Fruit fly (Drosophila melanogaster) whole organism, embryonic: ENCODE data around the gene mbm.
A peak's percentile ranks its signal among the peaks of the same experiment; 100 is the strongest.

Experiments
- Antp ChIP-seq: fragments of 200-800 bp; sonication (Bioruptor generic); optimal IDR thresholded peaks from 3 replicates; lab custom pipeline; 2016; ENCODE audit warnings: missing biosample characterization, missing genetic modification characterization
- B-H1 ChIP-seq: fragments of 200-800 bp; sonication (Bioruptor generic); IDR thresholded peaks from 3 replicates; pipeline ENCODE4 v1.3.6; 2022; ENCODE audit warnings: missing biosample characterization, missing genetic modification characterization
- Bdp1 ChIP-seq: fragments of 200-800 bp; sonication (Bioruptor generic); optimal IDR thresholded peaks from 3 replicates; lab custom pipeline; 2016; ENCODE audit warnings: missing biosample characterization, missing genetic modification characterization
- CG10274 ChIP-seq: fragments of 200-800 bp; sonication (Bioruptor generic); optimal IDR thresholded peaks from 3 replicates; lab custom pipeline; 2017; ENCODE audit warnings: missing biosample characterization, mild to moderate bottlenecking, missing genetic modification characterization
- CG10654 ChIP-seq: fragments of 200-800 bp; sonication (Bioruptor generic); optimal IDR thresholded peaks from 2 replicates; lab custom pipeline; 2016; ENCODE audit warnings: missing biosample characterization, missing genetic modification characterization
- CG11085 ChIP-seq: fragments of 200-800 bp; sonication (Bioruptor generic); IDR thresholded peaks from 2 replicates; pipeline ENCODE4 v1.3.6; 2022; ENCODE audit warnings: missing biosample characterization, missing genetic modification characterization
- CG11247 ChIP-seq: fragments of 200-800 bp; sonication (Bioruptor generic); IDR thresholded peaks from 2 replicates; pipeline ENCODE4 v1.3.6; 2022; ENCODE audit warnings: missing biosample characterization, missing genetic modification characterization
- CG12155 ChIP-seq: fragments of 200-800 bp; sonication (Bioruptor generic); optimal IDR thresholded peaks from 3 replicates; lab custom pipeline; 2016; ENCODE audit warnings: missing biosample characterization, missing genetic modification characterization
- CG12299 ChIP-seq: fragments of 200-800 bp; sonication (Bioruptor generic); optimal IDR thresholded peaks from 2 replicates; lab custom pipeline; 2018; ENCODE audit warnings: missing biosample characterization, mild to moderate bottlenecking, missing genetic modification characterization
- CG14965 ChIP-seq: fragments of 200-800 bp; sonication (Bioruptor generic); optimal IDR thresholded peaks from 2 replicates; lab custom pipeline; 2016; ENCODE audit warnings: missing biosample characterization, missing genetic modification characterization, borderline replicate concordance
- CG15601 ChIP-seq: fragments of 200-800 bp; sonication (Bioruptor generic); optimal IDR thresholded peaks from 3 replicates; lab custom pipeline; 2019; ENCODE audit warnings: missing biosample characterization, mild to moderate bottlenecking, missing genetic modification characterization, moderate library complexity
- CG17361 ChIP-seq: fragments of 200-800 bp; sonication (Bioruptor generic); IDR thresholded peaks from 3 replicates; pipeline ENCODE4 v1.3.6; 2022; ENCODE audit warnings: missing biosample characterization, missing genetic modification characterization
- CG18619 ChIP-seq: fragments of 200-800 bp; sonication (Bioruptor generic); optimal IDR thresholded peaks from 3 replicates; lab custom pipeline; 2017; ENCODE audit warnings: missing biosample characterization, mild to moderate bottlenecking, missing genetic modification characterization
- CG30020 ChIP-seq: fragments of 200-800 bp; optimal IDR thresholded peaks from 2 replicates; lab custom pipeline; 2019; ENCODE audit warnings: missing biosample characterization, mild to moderate bottlenecking, missing genetic modification characterization, moderate library complexity
- CG31365 ChIP-seq: fragments of 200-800 bp; sonication (Bioruptor generic); optimal IDR thresholded peaks from 2 replicates; lab custom pipeline; 2018; ENCODE audit warnings: missing biosample characterization, mild to moderate bottlenecking, missing genetic modification characterization
- CG4707 ChIP-seq: fragments of 200-800 bp; sonication (Bioruptor generic); optimal IDR thresholded peaks from 2 replicates; lab custom pipeline; 2018; ENCODE audit warnings: missing biosample characterization, mild to moderate bottlenecking, missing genetic modification characterization, moderate library complexity
- CG5180 ChIP-seq: fragments of 200-800 bp; sonication (Bioruptor generic); optimal IDR thresholded peaks from 3 replicates; lab custom pipeline; 2017; ENCODE audit warnings: missing biosample characterization, missing genetic modification characterization, mild to moderate bottlenecking, moderate library complexity, missing genetic modification reagents
- CG6854 ChIP-seq: fragments of 200-800 bp; sonication (Bioruptor generic); optimal IDR thresholded peaks from 3 replicates; lab custom pipeline; 2017; ENCODE audit warnings: missing biosample characterization, mild to moderate bottlenecking, missing genetic modification characterization
- CG7372 ChIP-seq: fragments of 200-800 bp; sonication (Bioruptor generic); IDR thresholded peaks from 2 replicates; pipeline ENCODE4 v1.3.6; 2022; ENCODE audit warnings: missing biosample characterization, missing genetic modification characterization
- CG7745 ChIP-seq: fragments of 200-800 bp; sonication (Bioruptor generic); optimal IDR thresholded peaks from 2 replicates; lab custom pipeline; 2018; ENCODE audit warnings: missing biosample characterization, mild to moderate bottlenecking, missing genetic modification characterization, moderate library complexity
- CG8388 ChIP-seq: fragments of 200-800 bp; sonication (Bioruptor generic); optimal IDR thresholded peaks from 2 replicates; lab custom pipeline; 2019; ENCODE audit warnings: missing biosample characterization, mild to moderate bottlenecking, missing genetic modification characterization, moderate library complexity
- CG8944 ChIP-seq: fragments of 200-800 bp; sonication (Bioruptor generic); optimal IDR thresholded peaks from 3 replicates; lab custom pipeline; 2016; ENCODE audit warnings: missing biosample characterization, missing genetic modification characterization
- CG9437 ChIP-seq: fragments of 200-800 bp; sonication (Bioruptor generic); optimal IDR thresholded peaks from 2 replicates; lab custom pipeline; 2018; ENCODE audit warnings: missing biosample characterization, mild to moderate bottlenecking, missing genetic modification characterization
- CG9797 ChIP-seq: fragments of 200-800 bp; sonication (Bioruptor generic); optimal IDR thresholded peaks from 3 replicates; lab custom pipeline; 2018; ENCODE audit warnings: missing biosample characterization, mild to moderate bottlenecking, missing genetic modification characterization
- CG9932 ChIP-seq: fragments of 200-800 bp; sonication (Bioruptor generic); IDR thresholded peaks from 2 replicates; pipeline ENCODE4 v1.3.6; 2022; ENCODE audit warnings: missing biosample characterization, missing genetic modification characterization
- CHES-1-like ChIP-seq: fragments of 200-800 bp; sonication (Bioruptor generic); optimal IDR thresholded peaks from 2 replicates; lab custom pipeline; 2016; ENCODE audit warnings: missing biosample characterization, missing genetic modification characterization
- Dad ChIP-seq: fragments of 200-800 bp; sonication (Bioruptor generic); optimal IDR thresholded peaks from 3 replicates; lab custom pipeline; 2016; ENCODE audit warnings: missing biosample characterization, missing genetic modification characterization
- Dek ChIP-seq: fragments of 200-800 bp; sonication (Bioruptor generic); optimal IDR thresholded peaks from 3 replicates; lab custom pipeline; 2019; ENCODE audit warnings: missing biosample characterization, mild to moderate bottlenecking, missing genetic modification characterization, moderate library complexity
- Ets65A ChIP-seq: fragments of 200-800 bp; sonication (Bioruptor generic); peaks from one replicate; lab custom pipeline; 2016; ENCODE audit warnings: missing biosample characterization, missing genetic modification characterization
- NC2β ChIP-seq: fragments of 200-800 bp; sonication (Bioruptor generic); optimal IDR thresholded peaks from 2 replicates; lab custom pipeline; 2016; ENCODE audit warnings: missing biosample characterization, missing genetic modification characterization
- NfI ChIP-seq: fragments of 200-800 bp; sonication (Bioruptor generic); optimal IDR thresholded peaks from 3 replicates; lab custom pipeline; 2018; ENCODE audit warnings: missing biosample characterization, mild to moderate bottlenecking, missing genetic modification characterization, moderate library complexity
- Scr ChIP-seq: fragments of 200-800 bp; sonication (Bioruptor generic); IDR thresholded peaks from 2 replicates; pipeline ENCODE4 v1.3.6; 2022; ENCODE audit warnings: missing biosample characterization, missing genetic modification characterization; ENCODE audit not compliant: partially characterized antibody
- Xrp1 ChIP-seq: fragments of 200-800 bp; sonication (Bioruptor generic); IDR thresholded peaks from 2 replicates; pipeline ENCODE4 v1.3.6; 2022; ENCODE audit warnings: missing biosample characterization, missing genetic modification characterization
- YL-1 ChIP-seq: fragments of 200-800 bp; sonication (Bioruptor generic); optimal IDR thresholded peaks from 3 replicates; lab custom pipeline; 2017; ENCODE audit warnings: missing biosample characterization, mild to moderate bottlenecking, missing genetic modification characterization
- btn ChIP-seq: fragments of 200-800 bp; sonication (Bioruptor generic); optimal IDR thresholded peaks from 2 replicates; lab custom pipeline; 2016; ENCODE audit warnings: missing biosample characterization, missing genetic modification characterization
- cwo ChIP-seq: fragments of 200-800 bp; sonication (Bioruptor generic); optimal IDR thresholded peaks from 3 replicates; lab custom pipeline; 2017; ENCODE audit warnings: missing biosample characterization, missing genetic modification characterization, mild to moderate bottlenecking, moderate library complexity, missing genetic modification reagents
- dmrt11E ChIP-seq: fragments of 200-800 bp; sonication (Bioruptor generic); optimal IDR thresholded peaks from 3 replicates; lab custom pipeline; 2018; ENCODE audit warnings: missing biosample characterization, mild to moderate bottlenecking, missing genetic modification characterization, moderate library complexity
- exex ChIP-seq: fragments of 200-800 bp; sonication (Bioruptor generic); optimal IDR thresholded peaks from 4 replicates; lab custom pipeline; 2018; ENCODE audit warnings: missing biosample characterization, mild to moderate bottlenecking, missing genetic modification characterization, moderate library complexity
- eyg ChIP-seq: fragments of 200-800 bp; sonication (Bioruptor generic); optimal IDR thresholded peaks from 3 replicates; lab custom pipeline; 2016; ENCODE audit warnings: missing biosample characterization, missing genetic modification characterization
- gce ChIP-seq: fragments of 200-800 bp; sonication (Bioruptor generic); IDR thresholded peaks from 3 replicates; pipeline ENCODE4 v1.3.6; 2022; ENCODE audit warnings: missing biosample characterization, missing genetic modification characterization
- grn ChIP-seq: fragments of 200-800 bp; sonication (Bioruptor generic); optimal IDR thresholded peaks from 3 replicates; lab custom pipeline; 2017; ENCODE audit warnings: missing biosample characterization, missing genetic modification characterization
- kay ChIP-seq: fragments of 200-800 bp; sonication (Bioruptor generic); optimal IDR thresholded peaks from 2 replicates; lab custom pipeline; 2016; ENCODE audit warnings: missing biosample characterization, missing genetic modification characterization
- klu ChIP-seq: fragments of 200-800 bp; sonication (Bioruptor generic); IDR thresholded peaks from 2 replicates; pipeline ENCODE4 v1.3.6; 2022; ENCODE audit warnings: missing biosample characterization, missing genetic modification characterization
- odd ChIP-seq: fragments of 200-800 bp; sonication (Bioruptor generic); optimal IDR thresholded peaks from 2 replicates; lab custom pipeline; 2017; ENCODE audit warnings: missing biosample characterization, mild to moderate bottlenecking, missing genetic modification characterization
- salm ChIP-seq: fragments of 200-800 bp; sonication (Bioruptor generic); optimal IDR thresholded peaks from 2 replicates; lab custom pipeline; 2018; ENCODE audit warnings: missing biosample characterization, mild to moderate bottlenecking, missing genetic modification characterization
- sc ChIP-seq, 3 experiments: fragments of >200 bp in 2 of 3; fragments of 200-800 bp in 1 of 3; sonication (Bioruptor generic) in 1 of 3; optimal IDR thresholded peaks; 2 replicates in 2 of 3; 3 replicates in 1 of 3; lab custom pipeline; 2017; ENCODE audit warnings: mild to moderate bottlenecking in 1 of 3, missing biosample characterization in 1 of 3, missing genetic modification characterization in 1 of 3, missing genetic modification reagents in 1 of 3
- sd ChIP-seq: fragments of 200-800 bp; sonication (Bioruptor generic); optimal IDR thresholded peaks from 3 replicates; lab custom pipeline; 2018; ENCODE audit warnings: missing biosample characterization, mild to moderate bottlenecking, missing genetic modification characterization, moderate library complexity
- so ChIP-seq: fragments of 200-800 bp; sonication (Bioruptor generic); IDR thresholded peaks from 3 replicates; pipeline ENCODE4 v1.3.6; 2022; ENCODE audit warnings: missing biosample characterization, missing genetic modification characterization
- yki ChIP-seq: fragments of >200 bp; optimal IDR thresholded peaks from 3 replicates; lab custom pipeline; 2018

mbm gene

DNA sequence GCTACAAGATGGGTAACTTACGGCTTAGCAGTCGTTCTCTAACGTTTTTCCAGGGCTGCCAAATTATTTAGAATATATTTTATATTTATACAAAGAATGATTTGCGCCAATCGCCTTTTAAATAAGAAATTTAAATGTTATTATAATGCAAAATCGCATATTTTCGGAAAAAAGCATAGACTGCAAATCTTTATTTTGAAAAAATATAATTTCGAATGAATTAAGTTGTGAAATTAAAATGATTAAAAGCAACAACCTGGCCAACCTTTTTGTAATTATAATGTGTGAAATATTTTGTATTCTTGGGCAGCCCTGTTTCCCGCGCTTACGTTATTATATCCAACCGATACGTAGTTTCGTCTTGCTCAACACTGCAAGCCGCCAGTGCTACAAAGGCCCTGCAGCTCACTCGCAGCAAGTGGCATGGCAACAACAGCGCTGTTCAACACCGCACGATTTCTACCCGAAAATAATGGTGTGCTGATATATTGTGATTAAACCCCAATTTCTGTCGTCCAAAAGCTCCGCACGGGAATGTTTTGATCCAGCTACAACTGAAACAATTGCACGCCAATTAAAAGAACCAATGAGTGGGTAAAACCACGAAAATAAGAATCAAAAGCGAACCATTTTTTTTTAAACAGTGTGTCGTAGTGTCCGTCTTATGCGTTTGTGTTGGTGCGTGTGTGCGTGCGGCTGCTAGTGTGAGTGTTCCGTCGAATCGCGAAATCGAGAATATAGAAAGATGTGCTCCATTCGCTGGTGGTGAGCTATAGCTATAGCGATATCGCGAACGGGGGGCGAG is 24.2 kb upstream of the mbm start, which contains the start of gene Pi3K21B (continued):
- TF ChIP-seq CG5180 (GFP tag; lab: Kevin White, UChicago) (peak; percentile 69), Dad (peak; percentile 92), sd (tag; lab: Kevin White, UChicago) (peak; percentile 70), CG14965 (GFP tag; lab: Kevin White, UChicago) (peak; percentile 55), salm (tag; lab: Kevin White, UChicago) (peak; percentile 60), CG10274 (GFP tag; lab: Kevin White, UChicago) (peak; percentile 50), NfI (GFP tag; lab: Kevin White, UChicago) (peak; percentile 92), cwo (GFP tag; lab: Kevin White, UChicago) (peak; percentile 69), btn (GFP tag; lab: Kevin White, UChicago) (peak; percentile 69), CG8388 (GFP tag; lab: Kevin White, UChicago) (peak; percentile 80), CG18619 (GFP tag; lab: Kevin White, UChicago) (peak; percentile 87), CG6854 (GFP tag; lab: Kevin White, UChicago) (peak; percentile 29), CG17361 (GFP tag; lab: Robert Waterston, UW) (peak; percentile 94), CG9437 (peak; percentile 100), so (GFP tag; lab: Robert Waterston, UW) (peak; percentile 83), dmrt11E (tag; lab: Kevin White, UChicago) (peak; percentile 88), eyg (GFP tag; lab: Kevin White, UChicago) (peak; percentile 78), odd (GFP tag; lab: Kevin White, UChicago) (peak; percentile 75), Bdp1 (peak; percentile 86), CG4707 (GFP tag; lab: Kevin White, UChicago) (peak; percentile 37), B-H1 (GFP tag; lab: Robert Waterston, UW) (peak; percentile 74), CG12299 (tag; lab: Kevin White, UChicago) (peak; percentile 79), kay (peak; percentile 91), CG15601 (tag; lab: Kevin White, UChicago) (peak; percentile 87), Antp (GFP tag; lab: Kevin White, UChicago) (peak; percentile 97), NC2β (peak; percentile 83), YL-1 (GFP tag; lab: Kevin White, UChicago) (peak; percentile 75), gce (GFP tag; lab: Robert Waterston, UW) (0 out of 3 replicates have a peak, but pooled peaks have one; percentile 63), exex (tag; lab: Kevin White, UChicago) (peak; percentile 46), Ets65A (GFP tag; lab: Kevin White, UChicago) (peak; percentile 100), sc (optimal IDR thresholded peaks at IDR 0.05; lab: Kevin White, UChicago) (no peak), sc (GFP tag; optimal IDR thresholded peaks at IDR 0.05; lab: Kevin White, UChicago) (peak; percentile 85), Xrp1 (peak; percentile 83), CG11085 (GFP tag; lab: Robert Waterston, UW) (peak; percentile 54; the same call in 1 of the 2 replicates), CG7745 (tag; lab: Kevin White, UChicago) (no peak), CHES-1-like (GFP tag; lab: Kevin White, UChicago) (peak; percentile 87), CG31365 (tag; lab: Kevin White, UChicago) (no peak), grn (GFP tag; lab: Kevin White, UChicago) (peak; percentile 56), CG9797 (GFP tag; lab: Kevin White, UChicago) (peak; percentile 46), yki (lab: Kevin White, UChicago) (no peak), CG9932 (GFP tag; lab: Robert Waterston, UW) (peak; percentile 97), CG8944 (GFP tag; lab: Kevin White, UChicago) (peak; percentile 93), CG12155 (GFP tag; lab: Kevin White, UChicago) (peak; percentile 92), CG7372 (GFP tag; lab: Robert Waterston, UW) (peak; percentile 80), Scr (GFP tag; lab: Robert Waterston, UW) (no peak), CG10654 (GFP tag; lab: Kevin White, UChicago) (peak; percentile 86), Dek (peak; percentile 91), CG11247 (GFP tag; lab: Robert Waterston, UW) (peak; percentile 92), klu (GFP tag; lab: Robert Waterston, UW) (peak; percentile 77), CG30020 (peak; percentile 75)
